Fruit fly (Drosophila melanogaster) whole organism, embryonic: ENCODE results near the gene CG14085.

Experiments used
- BtbVII ChIP-seq: fragments of 200-800 bp; sonication (Bioruptor generic); optimal IDR thresholded peaks from 3 replicates; lab custom pipeline; 2017; ENCODE audit warnings: missing biosample characterization, mild to moderate bottlenecking, missing genetic modification characterization
- C15 ChIP-seq: fragments of 200-800 bp; sonication (Bioruptor generic); IDR thresholded peaks from 3 replicates; pipeline ENCODE4 v1.3.6; 2022; ENCODE audit warnings: missing biosample characterization, missing genetic modification characterization
- CG10543 ChIP-seq: fragments of 200-800 bp; sonication (Bioruptor generic); optimal IDR thresholded peaks from 3 replicates; lab custom pipeline; 2017; ENCODE audit warnings: missing biosample characterization, mild to moderate bottlenecking, missing genetic modification characterization, moderate library complexity
- CG10565 ChIP-seq: fragments of 200-800 bp; sonication (Bioruptor generic); optimal IDR thresholded peaks from 3 replicates; lab custom pipeline; 2016; ENCODE audit warnings: missing biosample characterization, mild to moderate bottlenecking, missing genetic modification characterization
- CG11504 ChIP-seq: fragments of 200-800 bp; sonication (Bioruptor generic); optimal IDR thresholded peaks from 3 replicates; lab custom pipeline; 2019; ENCODE audit warnings: missing biosample characterization, mild to moderate bottlenecking, missing genetic modification characterization, moderate library complexity
- CG12769 ChIP-seq: fragments of 200-800 bp; sonication (Bioruptor generic); optimal IDR thresholded peaks from 2 replicates; lab custom pipeline; 2019; ENCODE audit warnings: missing biosample characterization, mild to moderate bottlenecking, missing genetic modification characterization, moderate library complexity
- CG13624 ChIP-seq: fragments of 200-800 bp; sonication (Bioruptor generic); optimal IDR thresholded peaks from 2 replicates; lab custom pipeline; 2016; ENCODE audit warnings: missing biosample characterization, missing genetic modification characterization
- CG14710 ChIP-seq: fragments of 200-800 bp; sonication (Bioruptor generic); optimal IDR thresholded peaks from 3 replicates; lab custom pipeline; 2019; ENCODE audit warnings: missing biosample characterization, mild to moderate bottlenecking, missing genetic modification characterization, moderate library complexity
- CG15073 ChIP-seq: fragments of 200-800 bp; sonication (Bioruptor generic); optimal IDR thresholded peaks from 2 replicates; lab custom pipeline; 2016; ENCODE audit warnings: missing biosample characterization, missing genetic modification characterization
- CG16815 ChIP-seq: fragments of 200-800 bp; sonication (Bioruptor generic); optimal IDR thresholded peaks from 3 replicates; lab custom pipeline; 2017; ENCODE audit warnings: missing biosample characterization, mild to moderate bottlenecking, missing genetic modification characterization
- CG17361 ChIP-seq: fragments of 200-800 bp; sonication (Bioruptor generic); IDR thresholded peaks from 3 replicates; pipeline ENCODE4 v1.3.6; 2022; ENCODE audit warnings: missing biosample characterization, missing genetic modification characterization
- CG18764 ChIP-seq: fragments of 200-800 bp; sonication (Bioruptor generic); optimal IDR thresholded peaks from 3 replicates; lab custom pipeline; 2016; ENCODE audit warnings: missing biosample characterization, missing genetic modification characterization
- CG2129 ChIP-seq: fragments of 200-800 bp; sonication (Bioruptor generic); IDR thresholded peaks from 2 replicates; pipeline ENCODE4 v1.3.6; 2022; ENCODE audit warnings: missing biosample characterization, missing genetic modification characterization; ENCODE audit not compliant: partially characterized antibody
- CG2202 ChIP-seq: fragments of 200-800 bp; sonication (Bioruptor generic); optimal IDR thresholded peaks from 2 replicates; lab custom pipeline; 2018; ENCODE audit warnings: missing biosample characterization, mild to moderate bottlenecking, missing genetic modification characterization
- CG2678 ChIP-seq: fragments of 200-800 bp; sonication (Bioruptor generic); optimal IDR thresholded peaks from 3 replicates; lab custom pipeline; 2019; ENCODE audit warnings: missing biosample characterization, mild to moderate bottlenecking, missing genetic modification characterization, moderate library complexity
- CG2712 ChIP-seq: fragments of 200-800 bp; optimal IDR thresholded peaks from 3 replicates; lab custom pipeline; 2019; ENCODE audit warnings: missing biosample characterization, mild to moderate bottlenecking, missing genetic modification characterization, moderate library complexity
- CG3838 ChIP-seq: fragments of 200-800 bp; sonication (Bioruptor generic); optimal IDR thresholded peaks from 3 replicates; lab custom pipeline; 2016; ENCODE audit warnings: missing biosample characterization, missing genetic modification characterization
- CG4617 ChIP-seq: fragments of 200-800 bp; sonication (Bioruptor generic); optimal IDR thresholded peaks from 3 replicates; lab custom pipeline; 2016; ENCODE audit warnings: missing biosample characterization, missing genetic modification characterization, borderline replicate concordance
- CG6683 ChIP-seq: fragments of 200-800 bp; sonication (Bioruptor generic); optimal IDR thresholded peaks from 2 replicates; lab custom pipeline; 2017; ENCODE audit warnings: missing biosample characterization, mild to moderate bottlenecking, missing genetic modification characterization, missing genetic modification reagents
- CG6854 ChIP-seq: fragments of 200-800 bp; sonication (Bioruptor generic); optimal IDR thresholded peaks from 3 replicates; lab custom pipeline; 2017; ENCODE audit warnings: missing biosample characterization, mild to moderate bottlenecking, missing genetic modification characterization
- CG7786 ChIP-seq: fragments of 200-800 bp; sonication (Bioruptor generic); optimal IDR thresholded peaks from 2 replicates; lab custom pipeline; 2016; ENCODE audit warnings: missing biosample characterization, missing genetic modification characterization
- CG7839 ChIP-seq: fragments of 200-800 bp; sonication (Bioruptor generic); optimal IDR thresholded peaks from 3 replicates; lab custom pipeline; 2018; ENCODE audit warnings: missing biosample characterization, mild to moderate bottlenecking, missing genetic modification characterization, moderate library complexity
- CG8944 ChIP-seq: fragments of 200-800 bp; sonication (Bioruptor generic); optimal IDR thresholded peaks from 3 replicates; lab custom pipeline; 2016; ENCODE audit warnings: missing biosample characterization, missing genetic modification characterization
- CG9437 ChIP-seq: fragments of 200-800 bp; sonication (Bioruptor generic); optimal IDR thresholded peaks from 2 replicates; lab custom pipeline; 2018; ENCODE audit warnings: missing biosample characterization, mild to moderate bottlenecking, missing genetic modification characterization
- CG9876 ChIP-seq: fragments of 200-800 bp; sonication (Bioruptor generic); optimal IDR thresholded peaks from 2 replicates; lab custom pipeline; 2016; ENCODE audit warnings: missing biosample characterization, missing genetic modification characterization
- Fer3 ChIP-seq: fragments of 200-800 bp; sonication (Bioruptor generic); optimal IDR thresholded peaks from 2 replicates; lab custom pipeline; 2018; ENCODE audit warnings: missing biosample characterization, mild to moderate bottlenecking, missing genetic modification characterization, moderate library complexity
- HLHmδ ChIP-seq: fragments of 200-800 bp; sonication (Bioruptor generic); optimal IDR thresholded peaks from 2 replicates; lab custom pipeline; 2018; ENCODE audit warnings: missing biosample characterization, mild to moderate bottlenecking, missing genetic modification characterization, moderate library complexity
- Hr78 ChIP-seq, 2 experiments: fragments of 200-800 bp in 1 of 2; fragments of >200 bp in 1 of 2; sonication (Bioruptor generic) in 1 of 2; optimal IDR thresholded peaks; 2 replicates each; lab custom pipeline; 2017 to 2019; ENCODE audit warnings: missing biosample characterization in 2 of 2, missing genetic modification characterization in 2 of 2, mild to moderate bottlenecking in 1 of 2, moderate library complexity in 1 of 2
- Meics ChIP-seq: fragments of 200-800 bp; sonication (Bioruptor generic); optimal IDR thresholded peaks from 2 replicates; lab custom pipeline; 2017; ENCODE audit warnings: missing biosample characterization, mild to moderate bottlenecking, missing genetic modification characterization
- Myb ChIP-seq: fragments of 200-800 bp; sonication (Bioruptor generic); optimal IDR thresholded peaks from 2 replicates; lab custom pipeline; 2016; ENCODE audit warnings: missing biosample characterization, missing genetic modification characterization
- Sox102F ChIP-seq: fragments of 200-800 bp; sonication (Bioruptor generic); optimal IDR thresholded peaks from 2 replicates; lab custom pipeline; 2018; ENCODE audit warnings: missing biosample characterization, mild to moderate bottlenecking, missing genetic modification characterization, moderate library complexity
- amos ChIP-seq: fragments of 200-800 bp; sonication (Bioruptor generic); IDR thresholded peaks from 2 replicates; pipeline ENCODE4 v1.3.6; 2022; ENCODE audit warnings: missing biosample characterization, missing genetic modification characterization; ENCODE audit not compliant: partially characterized antibody
- ara ChIP-seq: fragments of 200-800 bp; sonication (Bioruptor generic); IDR thresholded peaks from 2 replicates; pipeline ENCODE4 v1.3.6; 2022; ENCODE audit warnings: missing biosample characterization, missing genetic modification characterization
- bowl ChIP-seq: fragments of 200-800 bp; sonication (Bioruptor generic); IDR thresholded peaks from 2 replicates; pipeline ENCODE4 v1.3.6; 2022; ENCODE audit warnings: missing biosample characterization, missing genetic modification characterization
- br ChIP-seq: fragments of >200 bp; optimal IDR thresholded peaks from 2 replicates; lab custom pipeline; 2017
- cad ChIP-seq: fragments of >200 bp; optimal IDR thresholded peaks from 2 replicates; lab custom pipeline; 2017; ENCODE audit warnings: missing biosample characterization, missing genetic modification characterization
- dmrt11E ChIP-seq: fragments of 200-800 bp; sonication (Bioruptor generic); optimal IDR thresholded peaks from 3 replicates; lab custom pipeline; 2018; ENCODE audit warnings: missing biosample characterization, mild to moderate bottlenecking, missing genetic modification characterization, moderate library complexity
- exex ChIP-seq: fragments of 200-800 bp; sonication (Bioruptor generic); optimal IDR thresholded peaks from 4 replicates; lab custom pipeline; 2018; ENCODE audit warnings: missing biosample characterization, mild to moderate bottlenecking, missing genetic modification characterization, moderate library complexity
- fru ChIP-seq: fragments of >200 bp; optimal IDR thresholded peaks from 2 replicates; lab custom pipeline; 2017
- ftz-f1 ChIP-seq: fragments of 200-800 bp; sonication (Bioruptor generic); optimal IDR thresholded peaks from 2 replicates; lab custom pipeline; 2016; ENCODE audit warnings: missing biosample characterization, missing genetic modification characterization
- gem ChIP-seq: fragments of 200-800 bp; sonication (Bioruptor generic); optimal IDR thresholded peaks from 2 replicates; lab custom pipeline; 2019; ENCODE audit warnings: missing biosample characterization, mild to moderate bottlenecking, missing genetic modification characterization, moderate library complexity
- grau ChIP-seq: fragments of 200-800 bp; optimal IDR thresholded peaks from 3 replicates; lab custom pipeline; 2019; ENCODE audit warnings: missing biosample characterization, mild to moderate bottlenecking, missing genetic modification characterization, moderate library complexity
- lola ChIP-seq, 3 experiments: fragments of >200 bp in 2 of 3; fragments of 200-800 bp in 1 of 3; sonication (Bioruptor generic) in 1 of 3; optimal IDR thresholded peaks; 2 replicates each; lab custom pipeline; 2017 to 2019; ENCODE audit warnings: missing biosample characterization in 3 of 3, missing genetic modification characterization in 3 of 3, mild to moderate bottlenecking in 1 of 3, moderate library complexity in 1 of 3
- ranshi ChIP-seq: fragments of 200-800 bp; sonication (Bioruptor generic); IDR thresholded peaks from 2 replicates; pipeline ENCODE4 v1.3.6; 2022; ENCODE audit warnings: missing biosample characterization, missing genetic modification characterization
- slbo ChIP-seq: fragments of 200-800 bp; sonication (Bioruptor generic); IDR thresholded peaks from 2 replicates; pipeline ENCODE4 v1.3.6; 2022; ENCODE audit warnings: missing biosample characterization, missing genetic modification characterization
- sqz ChIP-seq: fragments of 200-800 bp; sonication (Bioruptor generic); optimal IDR thresholded peaks from 3 replicates; lab custom pipeline; 2018; ENCODE audit warnings: missing biosample characterization, mild to moderate bottlenecking, missing genetic modification characterization
- tna ChIP-seq: fragments of 200-800 bp; sonication (Bioruptor generic); IDR thresholded peaks from 2 replicates; pipeline ENCODE4 v1.3.6; 2022; ENCODE audit warnings: missing biosample characterization, missing genetic modification characterization; ENCODE audit not compliant: partially characterized antibody
- trem ChIP-seq: fragments of 200-800 bp; optimal IDR thresholded peaks from 3 replicates; lab custom pipeline; 2019; ENCODE audit warnings: missing biosample characterization, mild to moderate bottlenecking, missing genetic modification characterization, moderate library complexity
- unpg ChIP-seq: fragments of 200-800 bp; sonication (Bioruptor generic); optimal IDR thresholded peaks from 3 replicates; lab custom pipeline; 2018; ENCODE audit warnings: missing biosample characterization, mild to moderate bottlenecking, missing genetic modification characterization, moderate library complexity
- wek ChIP-seq: fragments of 200-800 bp; sonication (Bioruptor generic); optimal IDR thresholded peaks from 3 replicates; lab custom pipeline; 2018; ENCODE audit warnings: missing biosample characterization, mild to moderate bottlenecking, missing genetic modification characterization, moderate library complexity
- wor ChIP-seq: fragments of 200-800 bp; sonication (Bioruptor generic); IDR thresholded peaks from 2 replicates; pipeline ENCODE4 v1.3.6; 2022; ENCODE audit warnings: missing biosample characterization, missing genetic modification characterization

CG14085 gene

dm6 chr3L:19228857-19229398 lies 40.2 kb upstream of the CG14085 start (continued):
- TF ChIP-seq lola (GFP tag; optimal IDR thresholded peaks at IDR 0.05; lab: Kevin White, UChicago) (no peak), amos (GFP tag; lab: Robert Waterston, UW) (no peak), br (lab: Kevin White, UChicago) (no peak), CG7786 (GFP tag; lab: Kevin White, UChicago) (no peak), CG7839 (tag; lab: Kevin White, UChicago) (peak; percentile 9), CG8944 (no peak), Meics (GFP tag; lab: Kevin White, UChicago) (no peak), ranshi (GFP tag; lab: Robert Waterston, UW) (no peak), grau (tag; lab: Kevin White, UChicago) (no peak), CG6683 (no peak), CG2678 (tag; lab: Kevin White, UChicago) (peak; percentile 22), unpg (GFP tag; lab: Kevin White, UChicago) (no peak), tna (no peak), CG11504 (tag; lab: Kevin White, UChicago) (peak; percentile 18), HLHmδ (GFP tag; lab: Kevin White, UChicago) (no peak), CG9437 (no peak), ara (GFP tag; lab: Robert Waterston, UW) (no peak), ftz-f1 (no peak), CG3838 (GFP tag; lab: Kevin White, UChicago) (no peak), cad (GFP tag; lab: Kevin White, UChicago) (no peak), BtbVII (GFP tag; lab: Kevin White, UChicago) (no peak), CG13624 (GFP tag; lab: Kevin White, UChicago) (no peak), slbo (GFP tag; lab: Robert Waterston, UW) (no peak), CG18764 (GFP tag; lab: Kevin White, UChicago) (no peak), fru (no peak), CG10565 (GFP tag; lab: Kevin White, UChicago) (no peak), wor (GFP tag; lab: Robert Waterston, UW) (no peak), CG15073 (GFP tag; lab: Kevin White, UChicago) (no peak), wek (no peak), Myb (no peak), C15 (GFP tag; lab: Robert Waterston, UW) (no peak), CG2202 (no peak), CG16815 (GFP tag; lab: Kevin White, UChicago) (no peak), sqz (no peak), CG12769 (tag; lab: Kevin White, UChicago) (no peak), CG2712 (peak; percentile 40), CG14710 (tag; lab: Kevin White, UChicago) (peak; percentile 94), CG2129 (GFP tag; lab: Robert Waterston, UW) (no peak), CG17361 (GFP tag; lab: Robert Waterston, UW) (peak; percentile 53; the same call in 2 of the 3 replicates), bowl (GFP tag; lab: Robert Waterston, UW) (no peak), gem (peak; percentile 51), CG6854 (GFP tag; lab: Kevin White, UChicago) (no peak), trem (tag; lab: Kevin White, UChicago) (peak; percentile 5), CG9876 (GFP tag; lab: Kevin White, UChicago) (no peak), exex (tag; lab: Kevin White, UChicago) (no peak), Hr78 (GFP tag; optimal IDR thresholded peaks at IDR 0.05; lab: Kevin White, UChicago) (no peak), Sox102F (peak; percentile 22), CG10543 (GFP tag; lab: Kevin White, UChicago) (no peak), CG4617 (GFP tag; lab: Kevin White, UChicago) (no peak), dmrt11E (peak; percentile 25), Fer3 (tag; lab: Kevin White, UChicago) (no peak)
